Fruit fly (Drosophila melanogaster) whole organism, pupa: Measurements from ENCODE around the gene CG15040.
A peak's percentile ranks its signal among the peaks of the same experiment; 100 is the strongest.

Experiments used
- CG10348 ChIP-seq: fragments of 200-800 bp; sonication (Bioruptor generic); IDR thresholded peaks from 2 replicates; pipeline ENCODE4 v1.3.6; 2022; ENCODE audit warnings: missing biosample characterization, missing genetic modification characterization
- CG12605 ChIP-seq: fragments of 200-800 bp; sonication (Bioruptor generic); IDR thresholded peaks from 2 replicates; pipeline ENCODE4 v1.3.6; 2022; ENCODE audit warnings: missing biosample characterization, missing genetic modification characterization
- CG13204 ChIP-seq: fragments of 200-800 bp; sonication (Bioruptor generic); optimal IDR thresholded peaks from 2 replicates; lab custom pipeline; 2018; ENCODE audit warnings: missing biosample characterization, mild to moderate bottlenecking, missing genetic modification characterization, moderate library complexity
- CG14655 ChIP-seq: fragments of 200-800 bp; sonication (Bioruptor generic); optimal IDR thresholded peaks from 3 replicates; lab custom pipeline; 2017; ENCODE audit warnings: mild to moderate bottlenecking, missing biosample characterization, missing genetic modification reagents, missing genetic modification characterization
- CG15710 ChIP-seq: fragments of 200-800 bp; sonication (Bioruptor generic); optimal IDR thresholded peaks from 2 replicates; lab custom pipeline; 2018; ENCODE audit warnings: missing biosample characterization, mild to moderate bottlenecking, missing genetic modification characterization, moderate library complexity
- CG17806 ChIP-seq: fragments of 200-800 bp; sonication (Bioruptor generic); optimal IDR thresholded peaks from 2 replicates; lab custom pipeline; 2018; ENCODE audit warnings: missing biosample characterization, mild to moderate bottlenecking, missing genetic modification characterization, moderate library complexity
- CG32121 ChIP-seq: fragments of 200-800 bp; sonication (Bioruptor generic); IDR thresholded peaks from 2 replicates; pipeline ENCODE4 v1.3.6; 2022; ENCODE audit warnings: missing biosample characterization, missing genetic modification characterization
- CG34367 ChIP-seq: fragments of 200-800 bp; sonication (Bioruptor generic); optimal IDR thresholded peaks from 2 replicates; lab custom pipeline; 2018; ENCODE audit warnings: missing biosample characterization, mild to moderate bottlenecking, missing genetic modification characterization
- CG4496 ChIP-seq: fragments of 200-800 bp; sonication (Bioruptor generic); IDR thresholded peaks from 3 replicates; pipeline ENCODE4 v1.3.6; 2022; ENCODE audit warnings: missing biosample characterization, missing genetic modification characterization
- CG8159 ChIP-seq: fragments of 200-800 bp; sonication (Bioruptor generic); optimal IDR thresholded peaks from 3 replicates; lab custom pipeline; 2018; ENCODE audit warnings: missing biosample characterization, mild to moderate bottlenecking, missing genetic modification characterization, moderate library complexity
- CG8301 ChIP-seq: fragments of 200-800 bp; sonication (Bioruptor generic); optimal IDR thresholded peaks from 2 replicates; lab custom pipeline; 2018; ENCODE audit warnings: missing biosample characterization, mild to moderate bottlenecking, missing genetic modification characterization
- CG9948 ChIP-seq: fragments of 200-800 bp; sonication (Bioruptor generic); optimal IDR thresholded peaks from 2 replicates; lab custom pipeline; 2018; ENCODE audit warnings: missing biosample characterization, mild to moderate bottlenecking, missing genetic modification characterization, moderate library complexity
- D1 ChIP-seq: fragments of 200-800 bp; sonication (Bioruptor generic); optimal IDR thresholded peaks from 2 replicates; lab custom pipeline; 2018; ENCODE audit warnings: missing biosample characterization, mild to moderate bottlenecking, missing genetic modification characterization, moderate library complexity
- EcR ChIP-seq: fragments of 200-800 bp; sonication (Bioruptor generic); optimal IDR thresholded peaks from 3 replicates; lab custom pipeline; 2019; ENCODE audit warnings: missing biosample characterization, missing genetic modification characterization, mild to moderate bottlenecking, moderate library complexity, missing genetic modification reagents
- Ets98B ChIP-seq: fragments of 200-800 bp; sonication (Bioruptor generic); IDR thresholded peaks from 2 replicates; pipeline ENCODE4 v1.3.6; 2022; ENCODE audit warnings: missing biosample characterization, missing genetic modification characterization
- Pif1A ChIP-seq: fragments of 200-800 bp; sonication (Bioruptor generic); optimal IDR thresholded peaks from 3 replicates; lab custom pipeline; 2016; ENCODE audit warnings: missing biosample characterization, missing genetic modification characterization
- Pif1B ChIP-seq: fragments of 200-800 bp; sonication (Bioruptor generic); optimal IDR thresholded peaks from 3 replicates; lab custom pipeline; 2016; ENCODE audit warnings: missing biosample characterization, missing genetic modification characterization
- Snoo ChIP-seq: fragments of 200-800 bp; sonication (Bioruptor generic); optimal IDR thresholded peaks from 3 replicates; lab custom pipeline; 2017; ENCODE audit warnings: missing biosample characterization, mild to moderate bottlenecking, missing genetic modification characterization, inconsistent platforms
- fd96Ca ChIP-seq: fragments of 200-800 bp; sonication (Bioruptor generic); IDR thresholded peaks from 3 replicates; pipeline ENCODE4 v1.3.6; 2022; ENCODE audit warnings: missing biosample characterization, missing genetic modification characterization
- gl ChIP-seq: fragments of 200-800 bp; sonication (Bioruptor generic); optimal IDR thresholded peaks from 2 replicates; lab custom pipeline; 2018; ENCODE audit warnings: missing biosample characterization, mild to moderate bottlenecking, missing genetic modification characterization
- rn ChIP-seq: fragments of 200-800 bp; sonication (Bioruptor generic); IDR thresholded peaks from 2 replicates; pipeline ENCODE4 v1.3.6; 2022; ENCODE audit warnings: missing biosample characterization, missing genetic modification characterization

The CG15040 gene

dm6 chrX:18560584-18560983 lies 56.8 kb downstream of the CG15040 start:
- TF ChIP-seq CG9948 (no peak), Pif1B (GFP tag; lab: Kevin White, UChicago) (no peak), rn (GFP tag; lab: Robert Waterston, UW) (no peak), CG15710 (tag; lab: Kevin White, UChicago) (no peak), CG4496 (no peak), CG32121 (GFP tag; lab: Robert Waterston, UW) (no peak)

DNA sequence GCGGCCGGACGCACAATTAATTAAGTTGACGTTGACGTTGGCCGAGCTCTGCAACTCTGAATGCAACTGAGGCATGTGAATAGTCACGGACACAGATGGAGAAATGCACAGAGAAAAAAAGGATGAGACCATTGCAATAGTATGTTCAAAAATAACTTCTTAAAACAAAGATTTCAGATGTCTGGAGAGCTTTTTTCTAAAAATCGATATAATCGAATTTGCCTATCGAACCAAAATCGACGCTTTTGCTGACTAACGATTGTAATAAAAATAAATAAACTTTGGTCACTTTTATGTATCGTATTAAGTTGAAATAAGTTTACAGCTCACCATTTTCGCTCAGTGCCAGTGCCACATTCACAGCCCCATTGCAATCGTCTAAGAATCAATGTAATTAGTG lies 58.8 kb downstream of the CG15040 start:
- TF ChIP-seq Ets98B (GFP tag; lab: Robert Waterston, UW) (peak; percentile 46; the same call in 1 of the 2 replicates), Snoo (tag; lab: Kevin White, UChicago) (no peak), Pif1A (GFP tag; lab: Kevin White, UChicago) (peak; percentile 26), fd96Ca (GFP tag; lab: Robert Waterston, UW) (no peak; the same call in 2 of the 3 replicates), CG34367 (tag; lab: Kevin White, UChicago) (peak; percentile 31), rn (GFP tag; lab: Robert Waterston, UW) (no peak), CG4496 (0 out of 3 replicates have a peak, but pooled peaks have one; percentile 34), D1 (tag; lab: Kevin White, UChicago) (no peak), CG9948 (peak; percentile 58), CG13204 (no peak), CG17806 (tag; lab: Kevin White, UChicago) (peak; percentile 44), CG12605 (no peak), gl (tag; lab: Kevin White, UChicago) (no peak), CG32121 (GFP tag; lab: Robert Waterston, UW) (peak; percentile 36; the same call in 1 of the 2 replicates), CG8159 (tag; lab: Kevin White, UChicago) (peak; percentile 54), EcR (GFP tag; lab: Kevin White, UChicago) (no peak), Pif1B (GFP tag; lab: Kevin White, UChicago) (no peak), CG8301 (tag; lab: Kevin White, UChicago) (peak; percentile 65), CG15710 (tag; lab: Kevin White, UChicago) (peak; percentile 42), CG14655 (GFP tag; lab: Kevin White, UChicago) (peak; percentile 71), CG10348 (GFP tag; lab: Robert Waterston, UW) (no peak)
